Fruit fly (Drosophila melanogaster) whole organism, embryonic: ENCODE data around the gene CG32847.
A peak's percentile ranks its signal among the peaks of the same experiment; 100 is the strongest.

Experiments
- BEAF-32 ChIP-seq: fragments of 200-800 bp; sonication (Bioruptor generic); optimal IDR thresholded peaks from 3 replicates; lab custom pipeline; 2017; ENCODE audit warnings: missing biosample characterization, missing genetic modification characterization, mild to moderate bottlenecking, moderate library complexity, missing genetic modification reagents
- CG10431 ChIP-seq: fragments of 200-800 bp; sonication (Bioruptor generic); optimal IDR thresholded peaks from 3 replicates; lab custom pipeline; 2018; ENCODE audit warnings: missing biosample characterization, mild to moderate bottlenecking, missing genetic modification characterization
- CG11398 ChIP-seq: fragments of 200-800 bp; sonication (Bioruptor generic); optimal IDR thresholded peaks from 2 replicates; lab custom pipeline; 2016; ENCODE audit warnings: missing biosample characterization, missing genetic modification characterization
- CG11504 ChIP-seq: fragments of 200-800 bp; sonication (Bioruptor generic); optimal IDR thresholded peaks from 3 replicates; lab custom pipeline; 2019; ENCODE audit warnings: missing biosample characterization, mild to moderate bottlenecking, missing genetic modification characterization, moderate library complexity
- CG12659 ChIP-seq: fragments of 200-800 bp; sonication (Bioruptor generic); optimal IDR thresholded peaks from 3 replicates; lab custom pipeline; 2017; ENCODE audit warnings: mild to moderate bottlenecking, missing biosample characterization, missing genetic modification reagents, missing genetic modification characterization
- CG13287 ChIP-seq: fragments of 200-800 bp; sonication (Bioruptor generic); IDR thresholded peaks from 2 replicates; pipeline ENCODE4 v1.3.6; 2022; ENCODE audit warnings: missing biosample characterization, missing genetic modification characterization; ENCODE audit not compliant: partially characterized antibody
- CG15514 ChIP-seq: fragments of 200-800 bp; sonication (Bioruptor generic); optimal IDR thresholded peaks from 3 replicates; lab custom pipeline; 2017; ENCODE audit warnings: missing biosample characterization, missing genetic modification characterization, mild to moderate bottlenecking, moderate library complexity, missing genetic modification reagents
- CG1603 ChIP-seq: fragments of 200-800 bp; sonication (Bioruptor generic); optimal IDR thresholded peaks from 2 replicates; lab custom pipeline; 2019; ENCODE audit warnings: missing biosample characterization, mild to moderate bottlenecking, missing genetic modification characterization, moderate library complexity
- CG17829 ChIP-seq: fragments of 200-800 bp; optimal IDR thresholded peaks from 2 replicates; lab custom pipeline; 2019; ENCODE audit warnings: missing biosample characterization, mild to moderate bottlenecking, missing genetic modification characterization, moderate library complexity
- CG18764 ChIP-seq: fragments of 200-800 bp; sonication (Bioruptor generic); optimal IDR thresholded peaks from 3 replicates; lab custom pipeline; 2016; ENCODE audit warnings: missing biosample characterization, missing genetic modification characterization
- CG30431 ChIP-seq: fragments of 200-800 bp; sonication (Bioruptor generic); optimal IDR thresholded peaks from 2 replicates; lab custom pipeline; 2017; ENCODE audit warnings: missing biosample characterization, missing genetic modification characterization
- CG31224 ChIP-seq: fragments of 200-800 bp; sonication (Bioruptor generic); IDR thresholded peaks from 2 replicates; pipeline ENCODE4 v1.3.6; 2022; ENCODE audit warnings: missing biosample characterization, missing genetic modification characterization
- CG31365 ChIP-seq: fragments of 200-800 bp; sonication (Bioruptor generic); optimal IDR thresholded peaks from 2 replicates; lab custom pipeline; 2018; ENCODE audit warnings: missing biosample characterization, mild to moderate bottlenecking, missing genetic modification characterization
- CG6791 ChIP-seq: fragments of 200-800 bp; sonication (Bioruptor generic); IDR thresholded peaks from 3 replicates; pipeline ENCODE4 v1.3.6; 2022; ENCODE audit warnings: missing biosample characterization, missing genetic modification characterization; ENCODE audit not compliant: partially characterized antibody
- CG9817 ChIP-seq: fragments of 200-800 bp; sonication (Bioruptor generic); optimal IDR thresholded peaks from 2 replicates; lab custom pipeline; 2018; ENCODE audit warnings: missing biosample characterization, mild to moderate bottlenecking, missing genetic modification characterization, moderate library complexity
- CTCF ChIP-seq: fragments of 200-800 bp; sonication (Bioruptor generic); optimal IDR thresholded peaks from 2 replicates; lab custom pipeline; 2017; ENCODE audit warnings: missing biosample characterization, mild to moderate bottlenecking, missing genetic modification characterization, moderate library complexity
- Dfd ChIP-seq, 2 experiments: fragments of >200 bp; optimal IDR thresholded peaks; 2 replicates each; lab custom pipeline; 2017; ENCODE audit warnings: missing biosample characterization in 2 of 2, missing genetic modification characterization in 2 of 2
- Dp ChIP-seq: fragments of 200-800 bp; sonication (Bioruptor generic); optimal IDR thresholded peaks from 2 replicates; lab custom pipeline; 2018; ENCODE audit warnings: missing biosample characterization, mild to moderate bottlenecking, missing genetic modification characterization, moderate library complexity
- Elba2 ChIP-seq: fragments of 200-800 bp; sonication (Bioruptor generic); optimal IDR thresholded peaks from 3 replicates; lab custom pipeline; 2016; ENCODE audit warnings: missing biosample characterization, missing genetic modification characterization
- Lhr ChIP-seq: fragments of 200-800 bp; sonication (Bioruptor generic); optimal IDR thresholded peaks from 3 replicates; lab custom pipeline; 2017; ENCODE audit warnings: mild to moderate bottlenecking, missing biosample characterization, missing genetic modification reagents, missing genetic modification characterization
- Mad ChIP-seq: fragments of 200-800 bp; sonication (Bioruptor generic); optimal IDR thresholded peaks from 2 replicates; lab custom pipeline; 2016; ENCODE audit warnings: missing biosample characterization, missing genetic modification characterization
- Myb ChIP-seq: fragments of 200-800 bp; sonication (Bioruptor generic); optimal IDR thresholded peaks from 2 replicates; lab custom pipeline; 2016; ENCODE audit warnings: missing biosample characterization, missing genetic modification characterization
- Ravus ChIP-seq: fragments of 200-800 bp; sonication (Bioruptor generic); IDR thresholded peaks from 2 replicates; pipeline ENCODE4 v1.3.6; 2022; ENCODE audit warnings: missing biosample characterization, missing genetic modification characterization
- Rfx ChIP-seq: fragments of 200-800 bp; sonication (Bioruptor generic); IDR thresholded peaks from 2 replicates; pipeline ENCODE4 v1.3.6; 2022; ENCODE audit warnings: missing biosample characterization, missing genetic modification characterization
- Sry-δ ChIP-seq: fragments of 200-800 bp; sonication (Bioruptor generic); optimal IDR thresholded peaks from 2 replicates; lab custom pipeline; 2016; ENCODE audit warnings: missing biosample characterization, missing genetic modification characterization
- amos ChIP-seq: fragments of 200-800 bp; sonication (Bioruptor generic); IDR thresholded peaks from 2 replicates; pipeline ENCODE4 v1.3.6; 2022; ENCODE audit warnings: missing biosample characterization, missing genetic modification characterization; ENCODE audit not compliant: partially characterized antibody
- ato ChIP-seq: fragments of 200-800 bp; sonication (Bioruptor generic); IDR thresholded peaks from 2 replicates; pipeline ENCODE4 v1.3.6; 2022; ENCODE audit warnings: missing biosample characterization, missing genetic modification characterization; ENCODE audit not compliant: partially characterized antibody
- cad ChIP-seq: fragments of >200 bp; optimal IDR thresholded peaks from 2 replicates; lab custom pipeline; 2017; ENCODE audit warnings: missing biosample characterization, missing genetic modification characterization
- chinmo ChIP-seq: fragments of 200-800 bp; sonication (Bioruptor generic); IDR thresholded peaks from 4 replicates; pipeline ENCODE4 v1.3.6; 2022; ENCODE audit warnings: missing biosample characterization, missing genetic modification characterization; ENCODE audit not compliant: partially characterized antibody
- disco-r ChIP-seq: fragments of 200-800 bp; sonication (Bioruptor generic); optimal IDR thresholded peaks from 2 replicates; lab custom pipeline; 2016; ENCODE audit warnings: missing biosample characterization, missing genetic modification characterization
- dmrt99B ChIP-seq: fragments of 200-800 bp; sonication (Bioruptor generic); optimal IDR thresholded peaks from 2 replicates; lab custom pipeline; 2018; ENCODE audit warnings: missing biosample characterization, mild to moderate bottlenecking, missing genetic modification characterization, moderate library complexity
- eve ChIP-seq, 2 experiments: fragments of >200 bp; optimal IDR thresholded peaks; 2 replicates each; lab custom pipeline; 2017; ENCODE audit warnings: missing biosample characterization in 2 of 2, missing genetic modification characterization in 2 of 2
- gcm ChIP-seq: fragments of 200-800 bp; sonication (Bioruptor generic); optimal IDR thresholded peaks from 2 replicates; lab custom pipeline; 2019; ENCODE audit warnings: missing biosample characterization, mild to moderate bottlenecking, missing genetic modification characterization, moderate library complexity
- gsb-n ChIP-seq: fragments of 200-800 bp; sonication (Bioruptor generic); optimal IDR thresholded peaks from 3 replicates; lab custom pipeline; 2018; ENCODE audit warnings: missing biosample characterization, mild to moderate bottlenecking, missing genetic modification characterization
- ken ChIP-seq: fragments of 200-800 bp; sonication (Bioruptor generic); IDR thresholded peaks from 3 replicates; pipeline ENCODE4 v1.3.6; 2022; ENCODE audit warnings: missing biosample characterization, missing genetic modification characterization
- knrl ChIP-seq: fragments of 200-800 bp; sonication (Bioruptor generic); IDR thresholded peaks from 3 replicates; pipeline ENCODE4 v1.3.6; 2022; ENCODE audit warnings: missing biosample characterization, missing genetic modification characterization; ENCODE audit not compliant: partially characterized antibody
- lilli ChIP-seq: fragments of 200-800 bp; sonication (Bioruptor generic); optimal IDR thresholded peaks from 3 replicates; lab custom pipeline; 2016; ENCODE audit warnings: missing biosample characterization, missing genetic modification characterization
- lmd ChIP-seq: fragments of 200-800 bp; sonication (Bioruptor generic); IDR thresholded peaks from 2 replicates; pipeline ENCODE4 v1.3.6; 2022; ENCODE audit warnings: missing biosample characterization, missing genetic modification characterization
- mam ChIP-seq: fragments of 200-800 bp; sonication (Bioruptor generic); optimal IDR thresholded peaks from 3 replicates; lab custom pipeline; 2016; ENCODE audit warnings: missing biosample characterization, missing genetic modification characterization
- nerfin-2 ChIP-seq: fragments of 200-800 bp; sonication (Bioruptor generic); IDR thresholded peaks from 2 replicates; pipeline ENCODE4 v1.3.6; 2022; ENCODE audit warnings: missing biosample characterization, missing genetic modification characterization; ENCODE audit not compliant: partially characterized antibody
- pita ChIP-seq: fragments of 200-800 bp; sonication (Bioruptor generic); optimal IDR thresholded peaks from 2 replicates; lab custom pipeline; 2017; ENCODE audit warnings: missing biosample characterization, mild to moderate bottlenecking, missing genetic modification characterization
- salm ChIP-seq: fragments of 200-800 bp; sonication (Bioruptor generic); optimal IDR thresholded peaks from 2 replicates; lab custom pipeline; 2018; ENCODE audit warnings: missing biosample characterization, mild to moderate bottlenecking, missing genetic modification characterization
- ssp ChIP-seq: fragments of 200-800 bp; sonication (Bioruptor generic); IDR thresholded peaks from 2 replicates; pipeline ENCODE4 v1.3.6; 2022; ENCODE audit warnings: missing biosample characterization, missing genetic modification characterization
- sug ChIP-seq: fragments of 200-800 bp; optimal IDR thresholded peaks from 2 replicates; lab custom pipeline; 2019; ENCODE audit warnings: missing biosample characterization, mild to moderate bottlenecking, missing genetic modification characterization, moderate library complexity
- tap ChIP-seq: fragments of 200-800 bp; optimal IDR thresholded peaks from 3 replicates; lab custom pipeline; 2019; ENCODE audit warnings: missing biosample characterization, mild to moderate bottlenecking, missing genetic modification characterization, moderate library complexity
- tx ChIP-seq: fragments of 200-800 bp; sonication (Bioruptor generic); optimal IDR thresholded peaks from 2 replicates; lab custom pipeline; 2016; ENCODE audit warnings: missing biosample characterization, missing genetic modification characterization
- unpg ChIP-seq: fragments of 200-800 bp; sonication (Bioruptor generic); optimal IDR thresholded peaks from 3 replicates; lab custom pipeline; 2018; ENCODE audit warnings: missing biosample characterization, mild to moderate bottlenecking, missing genetic modification characterization, moderate library complexity
- vvl ChIP-seq: fragments of 200-800 bp; sonication (Bioruptor generic); IDR thresholded peaks from 2 replicates; pipeline ENCODE4 v1.3.6; 2022; ENCODE audit warnings: missing biosample characterization, missing genetic modification characterization
- wor ChIP-seq: fragments of 200-800 bp; sonication (Bioruptor generic); IDR thresholded peaks from 2 replicates; pipeline ENCODE4 v1.3.6; 2022; ENCODE audit warnings: missing biosample characterization, missing genetic modification characterization
- z ChIP-seq: fragments of 200-800 bp; sonication (Bioruptor generic); IDR thresholded peaks from 3 replicates; pipeline ENCODE4 v1.3.6; 2022; ENCODE audit warnings: missing biosample characterization, missing genetic modification characterization

The CG32847 gene

dm6 chr3L:15121272-15121671 lies at the start of gene CG32847:
CG32847 (plus strand) TSS chr3L:15121572.
- TF ChIP-seq CG11398 (GFP tag; lab: Kevin White, UChicago) (no peak), ssp (GFP tag; lab: Robert Waterston, UW) (no peak), CG18764 (GFP tag; lab: Kevin White, UChicago) (no peak), CG17829 (tag; lab: Kevin White, UChicago) (no peak), Dfd (GFP tag; optimal IDR thresholded peaks at IDR 0.05; lab: Kevin White, UChicago) (no peak), salm (no peak), ken (GFP tag; lab: Robert Waterston, UW) (no peak), CG10431 (GFP tag; lab: Kevin White, UChicago) (no peak), disco-r (no peak), CG15514 (GFP tag; lab: Kevin White, UChicago) (no peak), cad (no peak)

dm6 chr3L:15072149-15072548 lies 49.2 kb upstream of the CG32847 start:
- TF ChIP-seq CG12659, result no peak
- TF ChIP-seq dmrt99B, result no peak
- no peak for TF ChIP-seq CG30431
- peak; percentile 20 for TF ChIP-seq CG1603 (tag; lab: Kevin White, UChicago)
- TF ChIP-seq BEAF-32 (GFP tag; lab: Kevin White, UChicago), result peak; percentile 17
- peak; percentile 67 for TF ChIP-seq pita
- peak; percentile 3 for TF ChIP-seq CG31365
- TF ChIP-seq wor (GFP tag; lab: Robert Waterston, UW), result no peak
- TF ChIP-seq eve (GFP tag; optimal IDR thresholded peaks at IDR 0.05; lab: Kevin White, UChicago), result no peak
- TF ChIP-seq CG9817 (tag; lab: Kevin White, UChicago), result no peak
- no peak for TF ChIP-seq lilli
- no peak for TF ChIP-seq Ravus (GFP tag; lab: Robert Waterston, UW)
- no peak for TF ChIP-seq tap
- TF ChIP-seq CG11504, result peak; percentile 71
- no peak for TF ChIP-seq Elba2 (GFP tag; lab: Kevin White, UChicago)
- peak; percentile 7 for TF ChIP-seq Sry-δ (GFP tag; lab: Kevin White, UChicago)
- no peak for TF ChIP-seq lmd (GFP tag; lab: Robert Waterston, UW)
- TF ChIP-seq Rfx (GFP tag; lab: Robert Waterston, UW), result no peak
- TF ChIP-seq gsb-n, result no peak
- peak; percentile 11 for TF ChIP-seq gcm
- TF ChIP-seq CG13287 (GFP tag; lab: Robert Waterston, UW), result peak; percentile 42
- 0 out of 3 replicates have a peak, but pooled peaks have one; percentile 26 for TF ChIP-seq knrl (GFP tag; lab: Robert Waterston, UW)
- TF ChIP-seq CG31224 (GFP tag; lab: Robert Waterston, UW), result no peak
- TF ChIP-seq CG6791, result peak; percentile 47; the same call in 1 of the 3 replicates
- TF ChIP-seq Mad (GFP tag; lab: Kevin White, UChicago), result no peak
- TF ChIP-seq mam (GFP tag; lab: Kevin White, UChicago), result no peak
- TF ChIP-seq vvl, result no peak
- TF ChIP-seq unpg (GFP tag; lab: Kevin White, UChicago), result no peak
- no peak for TF ChIP-seq chinmo (GFP tag; lab: Robert Waterston, UW)
- TF ChIP-seq Lhr, result no peak
- TF ChIP-seq amos (GFP tag; lab: Robert Waterston, UW), result peak; percentile 19; the same call in 1 of the 2 replicates
- peak; percentile 77 for TF ChIP-seq CTCF (GFP tag; lab: Kevin White, UChicago)
- TF ChIP-seq Dp (GFP tag; lab: Kevin White, UChicago), result peak; percentile 5
- TF ChIP-seq sug (tag; lab: Kevin White, UChicago), result no peak
- no peak for TF ChIP-seq CG15514 (GFP tag; lab: Kevin White, UChicago)
- TF ChIP-seq ato (GFP tag; lab: Robert Waterston, UW), result 0 out of 2 replicates have a peak, but pooled peaks have one; percentile 46
- TF ChIP-seq nerfin-2, result 0 out of 2 replicates have a peak, but pooled peaks have one; percentile 25
- TF ChIP-seq tx, result no peak
- peak; percentile 69; the same call in 1 of the 3 replicates for TF ChIP-seq z (GFP tag; lab: Robert Waterston, UW)
- peak; percentile 97 for TF ChIP-seq Myb (GFP tag; lab: Kevin White, UChicago)
